Worm (Caenorhabditis elegans) whole organism, midembryonic: ENCODE results near the gene T24H10.5.

Source experiments
- T22C8.4 ChIP-seq: fragments of 200-800 bp; sonication (Bioruptor generic); IDR thresholded peaks from 2 replicates; pipeline ENCODE4 v1.3.6; 2022; ENCODE audit warnings: missing genetic modification characterization, missing compliant biosample characterization
- flt-1 ChIP-seq: fragments of 200-800 bp; sonication (Bioruptor generic); IDR thresholded peaks from 2 replicates; pipeline ENCODE4 v1.3.6; 2022; ENCODE audit warnings: missing genetic modification characterization, missing compliant biosample characterization
- klf-2 ChIP-seq: fragments of 200-800 bp; sonication (Bioruptor generic); conservative IDR thresholded peaks from 2 replicates; pipeline ENCODE4 v1.3.6; 2022; ENCODE audit warnings: missing genetic modification reagents, missing genetic modification characterization, missing compliant biosample characterization
- med-1 ChIP-seq: sonication (generic microtip); optimal IDR thresholded peaks from 2 replicates; lab custom pipeline; 2017; ENCODE audit warnings: missing genetic modification characterization, mild to moderate bottlenecking, missing compliant biosample characterization, antibody characterized with exemption, missing genetic modification reagents; ENCODE audit not compliant: insufficient read depth
- ref-1 ChIP-seq: fragments of 200-800 bp; sonication (Bioruptor generic); conservative IDR thresholded peaks from 2 replicates; pipeline ENCODE4 v1.3.6; 2022; ENCODE audit warnings: missing genetic modification reagents, missing genetic modification characterization, missing compliant biosample characterization
- ztf-23 ChIP-seq: fragments of 200-800 bp; sonication (Bioruptor generic); IDR thresholded peaks from 2 replicates; pipeline ENCODE4 v1.3.6; 2022; ENCODE audit warnings: missing genetic modification reagents, missing genetic modification characterization, missing compliant biosample characterization

DNA sequence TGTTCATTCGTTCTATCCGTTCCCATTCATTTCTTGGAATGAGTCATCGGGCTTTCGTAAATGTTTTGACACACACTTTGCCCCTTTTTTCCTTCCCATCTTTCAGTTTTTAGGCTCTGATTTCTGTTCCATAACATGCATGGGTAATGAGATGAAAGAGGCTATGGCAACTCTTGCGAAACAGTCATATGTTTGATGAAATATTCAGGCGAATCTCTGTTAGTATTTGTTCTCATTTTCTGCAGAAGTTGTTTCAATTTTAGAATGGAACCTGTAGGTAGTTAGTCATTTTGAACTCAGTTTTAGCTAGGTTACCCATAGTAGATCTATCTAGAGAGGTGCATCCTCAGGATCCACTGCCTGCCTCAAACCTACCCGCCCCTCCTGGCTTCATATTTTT lies 14.1 kb downstream of the T24H10.5 start:
- TF ChIP-seq klf-2: no peak
- TF ChIP-seq med-1: no peak
- no peak for TF ChIP-seq ztf-23 (GFP tag; lab: Robert Waterston, UW)
- no peak for TF ChIP-seq flt-1 (GFP tag; lab: Robert Waterston, UW)
- no peak for TF ChIP-seq ref-1 (GFP tag; lab: Robert Waterston, UW)
- TF ChIP-seq T22C8.4 (GFP tag; lab: Robert Waterston, UW): no peak
